Worm (Caenorhabditis elegans): ENCODE measurements around the gene srd-21.

ce11 chrV:16629600-16629999, at the start of gene srd-21:
- TF ChIP-seq flt-1 (GFP tag; IDR thresholded peaks at IDR 0.05) (no peak), med-1 (GFP tag; optimal IDR thresholded peaks at IDR 0.05; ENCODE audit: insufficient read depth) (no peak)

Measured in whole organism, midembryonic.